Worm (Caenorhabditis elegans): ENCODE data around the gene C30B5.17.

The C30B5.17 gene

ce11 chrII:6223755-6224154 lies 20.9 kb upstream of the C30B5.17 start:
- TF ChIP-seq dao-5 (tag; optimal IDR thresholded peaks at IDR 0.05), result no peak
- no peak for TF ChIP-seq him-1 (tag; optimal IDR thresholded peaks at IDR 0.05)
- TF ChIP-seq W03F9.2 (tag; optimal IDR thresholded peaks at IDR 0.05), result no peak

- TF ChIP-seq dao-5 (tag; optimal IDR thresholded peaks at IDR 0.05) (no peak), him-1 (tag; optimal IDR thresholded peaks at IDR 0.05) (no peak), W03F9.2 (tag; optimal IDR thresholded peaks at IDR 0.05) (no peak)
These were observed 19.7 kb upstream of the C30B5.17 start, which contains the start of gene C30B5.6 for ce11 chrII:6222558-6222957. C30B5.6 (minus strand) TSS chrII:6222658.

DNA sequence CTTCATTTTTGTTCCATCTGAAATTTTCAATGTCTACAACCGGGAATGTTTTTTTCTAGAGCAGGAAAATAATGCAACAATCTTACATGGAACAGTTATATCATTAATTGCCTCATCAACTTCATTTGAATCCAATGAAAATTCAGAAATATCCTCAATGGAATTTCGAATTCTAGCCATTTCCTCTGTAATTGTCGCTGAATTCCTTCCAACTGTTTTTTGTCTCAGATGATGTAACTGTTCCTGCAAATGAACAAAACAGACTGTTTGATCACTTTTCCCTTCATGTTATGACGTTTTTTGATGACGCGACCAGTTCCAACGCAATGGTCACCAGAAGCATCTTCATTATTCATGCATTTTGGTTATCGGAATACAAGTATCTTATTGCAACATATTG lies 18.7 kb upstream of the C30B5.17 start:
- TF ChIP-seq him-1 (tag; optimal IDR thresholded peaks at IDR 0.05) (no peak), W03F9.2 (tag; optimal IDR thresholded peaks at IDR 0.05) (no peak), dao-5 (tag; optimal IDR thresholded peaks at IDR 0.05) (no peak)

DNA sequence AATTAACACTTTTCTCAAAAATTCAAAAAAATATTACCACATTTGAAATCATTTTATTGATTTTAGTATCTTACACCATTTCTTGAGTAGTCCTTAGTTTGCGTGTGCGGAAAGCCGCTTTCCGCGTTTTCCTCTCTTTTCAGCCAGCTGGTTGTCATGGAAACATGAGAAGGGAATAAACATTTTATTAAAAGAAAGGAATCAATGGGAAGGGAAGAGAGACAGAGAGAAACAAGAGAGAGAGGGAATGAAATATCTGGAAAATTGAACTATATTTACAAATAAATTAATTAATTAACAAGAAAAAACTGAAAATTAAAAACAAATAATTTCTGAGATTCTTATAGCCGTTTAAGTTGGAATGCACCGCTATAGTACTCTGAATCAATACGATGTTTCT lies 16.5 kb upstream of the C30B5.17 start, which contains the start of gene mks-2:
Gene mks-2 (minus strand): TSS at position 101 of the 400 bp plus-strand sequence.
- no peak for TF ChIP-seq him-1 (tag; optimal IDR thresholded peaks at IDR 0.05)
- TF ChIP-seq W03F9.2 (tag; optimal IDR thresholded peaks at IDR 0.05), result no peak
- no peak for TF ChIP-seq dao-5 (tag; optimal IDR thresholded peaks at IDR 0.05)

DNA sequence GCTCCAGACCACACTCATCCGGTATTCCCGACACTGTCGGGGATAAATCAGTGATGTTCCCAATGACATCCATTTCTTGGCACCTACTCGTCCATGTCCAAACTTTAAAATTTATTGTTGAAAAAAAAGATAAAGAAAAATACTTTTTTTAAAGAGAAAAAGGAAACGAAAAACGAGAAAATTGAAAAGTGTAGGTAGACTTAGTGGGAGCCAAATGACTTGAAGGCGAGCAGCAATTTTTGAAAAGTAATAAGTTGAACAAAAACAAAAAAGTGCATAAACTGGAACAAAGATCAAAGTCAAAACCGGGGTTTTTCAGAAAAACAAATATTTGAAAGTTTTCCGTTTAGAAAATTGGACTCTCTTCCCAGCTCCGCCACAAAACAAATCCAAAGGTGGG lies 5.3 kb upstream of the C30B5.17 start, which contains the start of gene daf-37:
Gene daf-37 (minus strand): TSS at position 101 of the 400 bp plus-strand sequence.
- TF ChIP-seq him-1 (tag; optimal IDR thresholded peaks at IDR 0.05), result no peak
- no peak for TF ChIP-seq W03F9.2 (tag; optimal IDR thresholded peaks at IDR 0.05)
- TF ChIP-seq dao-5 (tag; optimal IDR thresholded peaks at IDR 0.05), result no peak

ce11 chrII:6207252-6207651 lies 4.4 kb upstream of the C30B5.17 start:
- TF ChIP-seq dao-5 (tag; optimal IDR thresholded peaks at IDR 0.05) (no peak), him-1 (tag; optimal IDR thresholded peaks at IDR 0.05) (no peak), W03F9.2 (tag; optimal IDR thresholded peaks at IDR 0.05) (no peak)

- TF ChIP-seq dao-5 (tag; optimal IDR thresholded peaks at IDR 0.05) (no peak), W03F9.2 (tag; optimal IDR thresholded peaks at IDR 0.05) (no peak), him-1 (tag; optimal IDR thresholded peaks at IDR 0.05) (no peak)
These were observed 3.8 kb downstream of the C30B5.17 start for ce11 chrII:6199010-6199409.

DNA sequence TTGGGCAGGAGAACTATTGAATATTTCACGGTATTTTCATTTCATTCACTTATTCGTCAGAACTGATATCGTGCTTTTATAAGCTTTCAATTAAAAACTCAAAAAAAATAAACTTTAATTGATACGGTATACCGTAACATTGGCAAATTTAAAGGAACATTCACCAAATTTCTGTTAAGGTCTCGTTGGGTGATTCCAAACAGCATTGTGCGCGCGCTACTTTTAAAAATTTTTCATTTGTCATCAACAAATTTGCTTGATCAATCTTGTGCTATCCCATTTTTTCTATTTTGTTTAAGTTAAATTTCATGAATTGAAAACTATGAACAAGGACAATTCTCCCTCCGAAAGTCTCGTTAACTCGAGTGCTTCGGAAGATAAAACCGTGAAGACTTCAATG lies 4.3 kb downstream of the C30B5.17 start, which contains the start of gene szy-4:
Gene szy-4 (plus strand): TSS at position 229 of the 400 bp plus-strand sequence.
- TF ChIP-seq dao-5 (tag; optimal IDR thresholded peaks at IDR 0.05) (no peak), W03F9.2 (tag; optimal IDR thresholded peaks at IDR 0.05) (no peak), him-1 (tag; optimal IDR thresholded peaks at IDR 0.05) (no peak)

DNA sequence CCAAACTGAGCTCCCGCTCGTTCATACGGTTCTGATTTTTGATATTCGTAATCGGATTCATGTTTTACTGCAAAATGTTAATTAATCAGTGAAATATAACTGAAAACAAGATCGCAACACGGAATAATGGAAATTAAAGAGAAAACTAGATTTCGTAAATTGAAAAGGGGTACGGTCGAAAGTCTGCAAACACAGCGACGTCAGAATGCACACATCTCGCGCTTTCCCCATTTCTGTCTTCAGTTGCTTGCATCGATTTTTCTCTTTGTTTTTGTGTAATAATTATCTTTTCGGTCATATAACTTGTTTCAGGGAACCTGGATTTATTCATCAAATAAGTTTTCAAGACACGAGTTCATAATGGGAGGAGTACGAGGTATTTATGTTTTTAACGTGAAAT lies 5.9 kb downstream of the C30B5.17 start, which contains the start of the genes rbmx-2 and C30B5.2:
Gene rbmx-2 (minus strand): TSS at position 74 of the 400 bp plus-strand sequence.
Gene C30B5.2 (plus strand): TSS at position 306 of the 400 bp plus-strand sequence.
- TF ChIP-seq him-1 (tag; optimal IDR thresholded peaks at IDR 0.05) (no peak), W03F9.2 (tag; optimal IDR thresholded peaks at IDR 0.05) (no peak), dao-5 (tag; optimal IDR thresholded peaks at IDR 0.05) (no peak)

ce11 chrII:6192484-6192883 lies 10.3 kb downstream of the C30B5.17 start, which contains the start of gene cpb-2:
cpb-2 (plus strand) TSS chrII:6192784.
- TF ChIP-seq him-1 (tag; optimal IDR thresholded peaks at IDR 0.05) (no peak), dao-5 (tag; optimal IDR thresholded peaks at IDR 0.05) (no peak), W03F9.2 (tag; optimal IDR thresholded peaks at IDR 0.05) (no peak)

ce11 chrII:6191293-6191692 lies 11.5 kb downstream of the C30B5.17 start, which contains the start of gene fkh-8:
fkh-8 (minus strand) TSS chrII:6191393.
- no peak for TF ChIP-seq him-1 (tag; optimal IDR thresholded peaks at IDR 0.05)
- TF ChIP-seq dao-5 (tag; optimal IDR thresholded peaks at IDR 0.05), result no peak
- TF ChIP-seq W03F9.2 (tag; optimal IDR thresholded peaks at IDR 0.05), result no peak

DNA sequence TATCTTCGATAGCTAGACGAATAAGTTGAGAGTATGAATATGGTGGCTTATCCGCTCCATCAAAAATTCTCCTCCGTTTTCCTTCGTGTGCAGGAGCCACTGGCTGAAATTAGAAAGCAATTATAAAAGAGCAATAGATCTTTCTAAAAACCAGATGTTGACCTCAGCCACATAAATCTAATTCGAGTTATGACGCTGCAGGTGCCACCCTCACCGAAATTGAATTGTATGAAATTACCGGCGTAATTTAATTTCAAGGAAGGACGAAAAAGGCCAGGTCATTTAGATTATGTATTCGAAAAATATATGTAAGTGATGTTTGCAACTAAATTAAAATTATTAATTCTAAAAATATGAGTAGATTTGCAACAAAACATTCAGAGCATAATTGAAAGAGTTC lies 12.0 kb downstream of the C30B5.17 start:
- no peak for TF ChIP-seq dao-5 (tag; optimal IDR thresholded peaks at IDR 0.05)
- no peak for TF ChIP-seq W03F9.2 (tag; optimal IDR thresholded peaks at IDR 0.05)
- no peak for TF ChIP-seq him-1 (tag; optimal IDR thresholded peaks at IDR 0.05)

- TF ChIP-seq dao-5 (tag; optimal IDR thresholded peaks at IDR 0.05) (no peak), him-1 (tag; optimal IDR thresholded peaks at IDR 0.05) (no peak), W03F9.2 (tag; optimal IDR thresholded peaks at IDR 0.05) (no peak)
These were observed 21.5 kb downstream of the C30B5.17 start for ce11 chrII:6181337-6181736.

ce11 chrII:6180552-6180951 lies 22.3 kb downstream of the C30B5.17 start:
- TF ChIP-seq dao-5 (tag; optimal IDR thresholded peaks at IDR 0.05), result no peak
- TF ChIP-seq him-1 (tag; optimal IDR thresholded peaks at IDR 0.05), result no peak
- TF ChIP-seq W03F9.2 (tag; optimal IDR thresholded peaks at IDR 0.05), result no peak

DNA sequence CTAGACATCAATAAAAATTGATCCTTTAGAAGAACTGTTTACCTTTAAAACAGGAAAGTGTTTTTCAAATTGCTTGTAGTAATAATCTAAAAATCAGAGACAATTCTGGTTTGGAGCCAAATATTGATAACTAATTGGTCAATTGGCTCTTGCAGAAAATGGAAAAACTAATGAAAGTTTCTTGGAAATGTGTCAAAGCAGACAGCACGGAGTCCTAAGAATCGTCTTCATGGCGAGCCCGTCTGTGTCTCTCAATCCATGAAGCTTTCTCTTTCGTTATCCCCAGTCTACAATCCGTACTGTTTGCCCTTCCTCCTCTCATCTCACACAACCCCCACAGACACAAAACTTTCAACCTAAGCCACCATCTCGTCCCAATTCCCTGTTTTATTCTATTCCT lies 23.3 kb downstream of the C30B5.17 start, which contains the start of gene F40H3.1:
Gene F40H3.1 (plus strand): TSS at position 301 of the 400 bp plus-strand sequence.
- no peak for TF ChIP-seq him-1 (tag; optimal IDR thresholded peaks at IDR 0.05)
- TF ChIP-seq dao-5 (tag; optimal IDR thresholded peaks at IDR 0.05), result no peak
- TF ChIP-seq W03F9.2 (tag; optimal IDR thresholded peaks at IDR 0.05), result no peak

Data from whole organism, L4/young adult.